Fruit fly (Drosophila melanogaster) whole organism, embryonic: Measurements from ENCODE around the gene LSm3.
A peak's percentile ranks its signal among the peaks of the same experiment; 100 is the strongest.

ENCODE experiments used
- Ada2b ChIP-seq: fragments of 200-800 bp; sonication (Bioruptor generic); IDR thresholded peaks from 2 replicates; pipeline ENCODE4 v1.3.6; 2022; ENCODE audit warnings: missing biosample characterization, missing genetic modification characterization
- Atf-2 ChIP-seq: fragments of 200-800 bp; sonication (Bioruptor generic); optimal IDR thresholded peaks from 2 replicates; lab custom pipeline; 2016; ENCODE audit warnings: missing biosample characterization, missing genetic modification characterization
- Bgb ChIP-seq: fragments of 200-800 bp; sonication (Bioruptor generic); IDR thresholded peaks from 2 replicates; pipeline ENCODE4 v1.3.6; 2022; ENCODE audit warnings: missing biosample characterization, missing genetic modification characterization; ENCODE audit not compliant: partially characterized antibody
- Bteb2 ChIP-seq: fragments of 200-800 bp; sonication (Bioruptor generic); optimal IDR thresholded peaks from 2 replicates; lab custom pipeline; 2016; ENCODE audit warnings: missing biosample characterization, missing genetic modification characterization
- CG10267 ChIP-seq: fragments of 200-800 bp; sonication (Bioruptor generic); optimal IDR thresholded peaks from 2 replicates; lab custom pipeline; 2018; ENCODE audit warnings: missing biosample characterization, mild to moderate bottlenecking, missing genetic modification characterization, moderate library complexity
- CG10654 ChIP-seq: fragments of 200-800 bp; sonication (Bioruptor generic); optimal IDR thresholded peaks from 2 replicates; lab custom pipeline; 2016; ENCODE audit warnings: missing biosample characterization, missing genetic modification characterization
- CG12104 ChIP-seq: fragments of 200-800 bp; sonication (Bioruptor generic); optimal IDR thresholded peaks from 3 replicates; lab custom pipeline; 2016; ENCODE audit warnings: missing biosample characterization, missing genetic modification characterization
- CG12391 ChIP-seq: fragments of 200-800 bp; sonication (Bioruptor generic); optimal IDR thresholded peaks from 3 replicates; lab custom pipeline; 2018; ENCODE audit warnings: missing biosample characterization, mild to moderate bottlenecking, missing genetic modification characterization, moderate library complexity
- CG12744 ChIP-seq: fragments of 200-800 bp; sonication (Bioruptor generic); optimal IDR thresholded peaks from 2 replicates; lab custom pipeline; 2016; ENCODE audit warnings: missing biosample characterization, missing genetic modification characterization
- CG13123 ChIP-seq: fragments of 200-800 bp; sonication (Bioruptor generic); optimal IDR thresholded peaks from 2 replicates; lab custom pipeline; 2016; ENCODE audit warnings: missing biosample characterization, missing genetic modification characterization
- CG14014 ChIP-seq: fragments of 200-800 bp; sonication (Bioruptor generic); IDR thresholded peaks from 2 replicates; pipeline ENCODE4 v1.3.6; 2022; ENCODE audit warnings: missing biosample characterization, missing genetic modification characterization
- CG14441 ChIP-seq: fragments of 200-800 bp; sonication (Bioruptor generic); IDR thresholded peaks from 2 replicates; pipeline ENCODE4 v1.3.6; 2022; ENCODE audit warnings: missing biosample characterization, missing genetic modification characterization
- CG14860 ChIP-seq: fragments of 200-800 bp; sonication (Bioruptor generic); IDR thresholded peaks from 3 replicates; pipeline ENCODE4 v1.3.6; 2022; ENCODE audit warnings: missing biosample characterization, missing genetic modification characterization; ENCODE audit not compliant: partially characterized antibody
- CG16779 ChIP-seq: fragments of 200-800 bp; sonication (Bioruptor generic); IDR thresholded peaks from 2 replicates; pipeline ENCODE4 v1.3.6; 2022; ENCODE audit warnings: missing biosample characterization, missing genetic modification characterization
- CG16813 ChIP-seq: fragments of 200-800 bp; sonication (Bioruptor generic); IDR thresholded peaks from 3 replicates; pipeline ENCODE4 v1.3.6; 2022; ENCODE audit warnings: missing biosample characterization, missing genetic modification characterization; ENCODE audit not compliant: partially characterized antibody
- CG17802 ChIP-seq: fragments of 200-800 bp; sonication (Bioruptor generic); optimal IDR thresholded peaks from 2 replicates; lab custom pipeline; 2018; ENCODE audit warnings: missing biosample characterization, mild to moderate bottlenecking, missing genetic modification characterization, moderate library complexity
- CG1792 ChIP-seq: fragments of 200-800 bp; sonication (Bioruptor generic); optimal IDR thresholded peaks from 2 replicates; lab custom pipeline; 2016; ENCODE audit warnings: missing biosample characterization, missing genetic modification characterization
- CG2712 ChIP-seq: fragments of 200-800 bp; optimal IDR thresholded peaks from 3 replicates; lab custom pipeline; 2019; ENCODE audit warnings: missing biosample characterization, mild to moderate bottlenecking, missing genetic modification characterization, moderate library complexity
- CG33557 ChIP-seq: fragments of 200-800 bp; sonication (Bioruptor generic); optimal IDR thresholded peaks from 2 replicates; lab custom pipeline; 2019; ENCODE audit warnings: missing biosample characterization, mild to moderate bottlenecking, missing genetic modification characterization, moderate library complexity
- CG3847 ChIP-seq: fragments of 200-800 bp; sonication (Bioruptor generic); IDR thresholded peaks from 2 replicates; pipeline ENCODE4 v1.3.6; 2022; ENCODE audit warnings: missing biosample characterization, missing genetic modification characterization
- CG6791 ChIP-seq: fragments of 200-800 bp; sonication (Bioruptor generic); IDR thresholded peaks from 3 replicates; pipeline ENCODE4 v1.3.6; 2022; ENCODE audit warnings: missing biosample characterization, missing genetic modification characterization; ENCODE audit not compliant: partially characterized antibody
- CG8281 ChIP-seq: fragments of 200-800 bp; sonication (Bioruptor generic); optimal IDR thresholded peaks from 2 replicates; lab custom pipeline; 2018; ENCODE audit warnings: missing biosample characterization, mild to moderate bottlenecking, missing genetic modification characterization, moderate library complexity
- CG8388 ChIP-seq: fragments of 200-800 bp; sonication (Bioruptor generic); optimal IDR thresholded peaks from 2 replicates; lab custom pipeline; 2019; ENCODE audit warnings: missing biosample characterization, mild to moderate bottlenecking, missing genetic modification characterization, moderate library complexity
- CG8765 ChIP-seq: fragments of 200-800 bp; sonication (Bioruptor generic); IDR thresholded peaks from 2 replicates; pipeline ENCODE4 v1.3.6; 2022; ENCODE audit warnings: missing biosample characterization, missing genetic modification characterization
- HmgZ ChIP-seq: fragments of 200-800 bp; sonication (Bioruptor generic); optimal IDR thresholded peaks from 2 replicates; lab custom pipeline; 2018; ENCODE audit warnings: missing biosample characterization, mild to moderate bottlenecking, missing genetic modification characterization
- Hmr ChIP-seq: fragments of 200-800 bp; sonication (Bioruptor generic); optimal IDR thresholded peaks from 3 replicates; lab custom pipeline; 2017; ENCODE audit warnings: mild to moderate bottlenecking, missing biosample characterization, missing genetic modification reagents, missing genetic modification characterization
- Kr ChIP-seq: fragments of 200-800 bp; sonication (Bioruptor generic); optimal IDR thresholded peaks from 2 replicates; lab custom pipeline; 2017; ENCODE audit warnings: missing biosample characterization, mild to moderate bottlenecking, missing genetic modification characterization
- Lpt ChIP-seq: fragments of >200 bp; optimal IDR thresholded peaks from 2 replicates; lab custom pipeline; 2018; ENCODE audit warnings: missing biosample characterization, missing genetic modification characterization
- MESR4 ChIP-seq: fragments of 200-800 bp; sonication (Bioruptor generic); optimal IDR thresholded peaks from 2 replicates; lab custom pipeline; 2018; ENCODE audit warnings: missing biosample characterization, mild to moderate bottlenecking, missing genetic modification characterization, moderate library complexity
- NFAT ChIP-seq: fragments of 200-800 bp; sonication (Bioruptor generic); IDR thresholded peaks from 2 replicates; pipeline ENCODE4 v1.3.6; 2022; ENCODE audit warnings: missing biosample characterization, missing genetic modification characterization
- Nf-YA ChIP-seq: fragments of 200-800 bp; sonication (Bioruptor generic); IDR thresholded peaks from 2 replicates; pipeline ENCODE4 v1.3.6; 2022; ENCODE audit warnings: missing biosample characterization, missing genetic modification characterization
- Oaz ChIP-seq: fragments of 200-800 bp; sonication (Bioruptor generic); IDR thresholded peaks from 2 replicates; pipeline ENCODE4 v1.3.6; 2022; ENCODE audit warnings: missing biosample characterization, missing genetic modification characterization
- Usf ChIP-seq: fragments of 200-800 bp; sonication (Bioruptor generic); optimal IDR thresholded peaks from 2 replicates; lab custom pipeline; 2017; ENCODE audit warnings: missing genotype, missing biosample characterization, missing genetic modification characterization
- bcd ChIP-seq: fragments of 200-800 bp; sonication (Bioruptor generic); optimal IDR thresholded peaks from 2 replicates; lab custom pipeline; 2017; ENCODE audit warnings: missing biosample characterization, mild to moderate bottlenecking, missing genetic modification characterization
- cato ChIP-seq: fragments of 200-800 bp; sonication (Bioruptor generic); optimal IDR thresholded peaks from 2 replicates; lab custom pipeline; 2016; ENCODE audit warnings: missing biosample characterization, missing genetic modification characterization, borderline replicate concordance
- disco-r ChIP-seq: fragments of 200-800 bp; sonication (Bioruptor generic); optimal IDR thresholded peaks from 2 replicates; lab custom pipeline; 2016; ENCODE audit warnings: missing biosample characterization, missing genetic modification characterization
- grau ChIP-seq: fragments of 200-800 bp; optimal IDR thresholded peaks from 3 replicates; lab custom pipeline; 2019; ENCODE audit warnings: missing biosample characterization, mild to moderate bottlenecking, missing genetic modification characterization, moderate library complexity
- gt ChIP-seq: fragments of 200-800 bp; sonication (Bioruptor generic); IDR thresholded peaks from 2 replicates; pipeline ENCODE4 v1.3.6; 2022; ENCODE audit warnings: missing biosample characterization, missing genetic modification characterization
- jing ChIP-seq: fragments of 200-800 bp; sonication (Bioruptor generic); optimal IDR thresholded peaks from 2 replicates; lab custom pipeline; 2018; ENCODE audit warnings: missing biosample characterization, mild to moderate bottlenecking, missing genetic modification characterization
- mam ChIP-seq: fragments of 200-800 bp; sonication (Bioruptor generic); optimal IDR thresholded peaks from 3 replicates; lab custom pipeline; 2016; ENCODE audit warnings: missing biosample characterization, missing genetic modification characterization
- p53 ChIP-seq: fragments of 200-800 bp; sonication (Bioruptor generic); optimal IDR thresholded peaks from 2 replicates; lab custom pipeline; 2016; ENCODE audit warnings: missing biosample characterization, missing genetic modification characterization
- pfk ChIP-seq: fragments of 200-800 bp; sonication (Bioruptor generic); optimal IDR thresholded peaks from 2 replicates; lab custom pipeline; 2018; ENCODE audit warnings: missing biosample characterization, mild to moderate bottlenecking, missing genetic modification characterization, moderate library complexity
- psq ChIP-seq: fragments of 200-800 bp; sonication (Bioruptor generic); optimal IDR thresholded peaks from 2 replicates; lab custom pipeline; 2017; ENCODE audit warnings: missing biosample characterization, missing genetic modification characterization
- ranshi ChIP-seq: fragments of 200-800 bp; sonication (Bioruptor generic); IDR thresholded peaks from 2 replicates; pipeline ENCODE4 v1.3.6; 2022; ENCODE audit warnings: missing biosample characterization, missing genetic modification characterization
- ssp ChIP-seq: fragments of 200-800 bp; sonication (Bioruptor generic); IDR thresholded peaks from 2 replicates; pipeline ENCODE4 v1.3.6; 2022; ENCODE audit warnings: missing biosample characterization, missing genetic modification characterization
- trem ChIP-seq: fragments of 200-800 bp; optimal IDR thresholded peaks from 3 replicates; lab custom pipeline; 2019; ENCODE audit warnings: missing biosample characterization, mild to moderate bottlenecking, missing genetic modification characterization, moderate library complexity
- vfl ChIP-seq: fragments of 200-800 bp; sonication (Bioruptor generic); optimal IDR thresholded peaks from 2 replicates; lab custom pipeline; 2016; ENCODE audit warnings: missing biosample characterization, missing genetic modification characterization
- vnd ChIP-seq: fragments of 200-800 bp; sonication (Bioruptor generic); IDR thresholded peaks from 3 replicates; pipeline ENCODE4 v1.3.6; 2022; ENCODE audit warnings: missing biosample characterization, missing genetic modification characterization; ENCODE audit not compliant: partially characterized antibody

LSm3 gene

dm6 chr3R:24031825-24032523 is 35.9 kb downstream of the LSm3 start, which contains the start of the genes KrT95D and Mettl3 (continued):
- peak; percentile 38; the same call in 1 of the 2 replicates for TF ChIP-seq Bgb
- peak; percentile 73 for TF ChIP-seq trem (tag; lab: Kevin White, UChicago)
- peak; percentile 6 for TF ChIP-seq CG1792 (GFP tag; lab: Kevin White, UChicago)
- TF ChIP-seq CG10654: no peak
- TF ChIP-seq Ada2b (GFP tag; lab: Robert Waterston, UW): no peak
- peak; percentile 35 for TF ChIP-seq HmgZ
- TF ChIP-seq bcd (GFP tag; lab: Kevin White, UChicago): peak; percentile 2
- peak; percentile 16 for TF ChIP-seq grau
- peak; percentile 24; the same call in 2 of the 3 replicates for TF ChIP-seq CG16813 (GFP tag; lab: Robert Waterston, UW)
- TF ChIP-seq CG10267: peak; percentile 83
- TF ChIP-seq Hmr (GFP tag; lab: Kevin White, UChicago): peak; percentile 56
- TF ChIP-seq CG14860 (GFP tag; lab: Robert Waterston, UW): 0 out of 3 replicates have a peak, but pooled peaks have one; percentile 35
- TF ChIP-seq NFAT (GFP tag; lab: Robert Waterston, UW): no peak
- TF ChIP-seq CG2712: peak; percentile 37

- TF ChIP-seq Lpt (GFP tag; lab: Kevin White, UChicago) (no peak), Bteb2 (GFP tag; lab: Kevin White, UChicago) (peak; percentile 20), CG6791 (GFP tag; lab: Robert Waterston, UW) (peak; percentile 95), CG14014 (peak; percentile 72; the same call in 1 of the 2 replicates), Kr (no peak), CG16779 (no peak), CG12391 (tag; lab: Kevin White, UChicago) (peak; percentile 81), vnd (GFP tag; lab: Robert Waterston, UW) (peak; percentile 96), Usf (GFP tag; lab: Kevin White, UChicago) (peak; percentile 26), CG17802 (tag; lab: Kevin White, UChicago) (peak; percentile 29), CG8765 (GFP tag; lab: Robert Waterston, UW) (peak; percentile 85), CG8388 (GFP tag; lab: Kevin White, UChicago) (peak; percentile 66), Nf-YA (GFP tag; lab: Robert Waterston, UW) (no peak), CG12744 (GFP tag; lab: Kevin White, UChicago) (peak; percentile 34), CG14441 (GFP tag; lab: Robert Waterston, UW) (peak; percentile 74), vfl (peak; percentile 45), Atf-2 (GFP tag; lab: Kevin White, UChicago) (peak; percentile 59), ranshi (GFP tag; lab: Robert Waterston, UW) (peak; percentile 62; the same call in 1 of the 2 replicates), ssp (GFP tag; lab: Robert Waterston, UW) (peak; percentile 69), CG3847 (peak; percentile 82), cato (GFP tag; lab: Kevin White, UChicago) (no peak), psq (GFP tag; lab: Kevin White, UChicago) (peak; percentile 33), p53 (no peak), pfk (GFP tag; lab: Kevin White, UChicago) (no peak), jing (GFP tag; lab: Kevin White, UChicago) (no peak), CG8281 (tag; lab: Kevin White, UChicago) (peak; percentile 24), CG33557 (GFP tag; lab: Kevin White, UChicago) (peak; percentile 24), MESR4 (GFP tag; lab: Kevin White, UChicago) (peak; percentile 83), disco-r (GFP tag; lab: Kevin White, UChicago) (no peak), gt (GFP tag; lab: Robert Waterston, UW) (peak; percentile 60; the same call in 1 of the 2 replicates), CG12104 (GFP tag; lab: Kevin White, UChicago) (no peak), Oaz (peak; percentile 37), CG13123 (peak; percentile 52), mam (GFP tag; lab: Kevin White, UChicago) (peak; percentile 73)
Observed at dm6 chr3R:24037538-24038265, 41.6 kb downstream of the LSm3 start, which contains the start of gene spas. Gene spas, plus strand, starts transcription at chr3R:24038215.
